Fruit fly (Drosophila melanogaster) whole organism, embryonic: ENCODE results near the gene CG8677.

ENCODE experiments used
- Atf6 ChIP-seq: fragments of 200-800 bp; sonication (Bioruptor generic); IDR thresholded peaks from 2 replicates; pipeline ENCODE4 v1.3.6; 2022; ENCODE audit warnings: missing biosample characterization, missing genetic modification characterization
- CG11085 ChIP-seq: fragments of 200-800 bp; sonication (Bioruptor generic); IDR thresholded peaks from 2 replicates; pipeline ENCODE4 v1.3.6; 2022; ENCODE audit warnings: missing biosample characterization, missing genetic modification characterization
- CG11696 ChIP-seq: fragments of 200-800 bp; sonication (Bioruptor generic); IDR thresholded peaks from 2 replicates; pipeline ENCODE4 v1.3.6; 2022; ENCODE audit warnings: missing biosample characterization, missing genetic modification characterization
- CG14965 ChIP-seq: fragments of 200-800 bp; sonication (Bioruptor generic); optimal IDR thresholded peaks from 2 replicates; lab custom pipeline; 2016; ENCODE audit warnings: missing biosample characterization, missing genetic modification characterization, borderline replicate concordance
- CG15479 ChIP-seq: fragments of 200-800 bp; sonication (Bioruptor generic); optimal IDR thresholded peaks from 3 replicates; lab custom pipeline; 2019; ENCODE audit warnings: missing biosample characterization, mild to moderate bottlenecking, missing genetic modification characterization, moderate library complexity
- CG15514 ChIP-seq: fragments of 200-800 bp; sonication (Bioruptor generic); optimal IDR thresholded peaks from 3 replicates; lab custom pipeline; 2017; ENCODE audit warnings: missing biosample characterization, missing genetic modification characterization, mild to moderate bottlenecking, moderate library complexity, missing genetic modification reagents
- CG18619 ChIP-seq: fragments of 200-800 bp; sonication (Bioruptor generic); optimal IDR thresholded peaks from 3 replicates; lab custom pipeline; 2017; ENCODE audit warnings: missing biosample characterization, mild to moderate bottlenecking, missing genetic modification characterization
- CG2712 ChIP-seq: fragments of 200-800 bp; optimal IDR thresholded peaks from 3 replicates; lab custom pipeline; 2019; ENCODE audit warnings: missing biosample characterization, mild to moderate bottlenecking, missing genetic modification characterization, moderate library complexity
- CG31441 ChIP-seq: fragments of 200-800 bp; sonication (Bioruptor generic); IDR thresholded peaks from 2 replicates; pipeline ENCODE4 v1.3.6; 2022; ENCODE audit warnings: missing biosample characterization, missing genetic modification characterization
- CG32767 ChIP-seq: fragments of 200-800 bp; sonication (Bioruptor generic); IDR thresholded peaks from 2 replicates; pipeline ENCODE4 v1.3.6; 2022; ENCODE audit warnings: missing biosample characterization, missing genetic modification characterization
- CG33557 ChIP-seq: fragments of 200-800 bp; sonication (Bioruptor generic); optimal IDR thresholded peaks from 2 replicates; lab custom pipeline; 2019; ENCODE audit warnings: missing biosample characterization, mild to moderate bottlenecking, missing genetic modification characterization, moderate library complexity
- CG34422 ChIP-seq: fragments of 200-800 bp; sonication (Bioruptor generic); IDR thresholded peaks from 3 replicates; pipeline ENCODE4 v1.3.6; 2022; ENCODE audit warnings: missing biosample characterization, missing genetic modification characterization
- CG6175 ChIP-seq: fragments of 200-800 bp; sonication (Bioruptor generic); IDR thresholded peaks from 3 replicates; pipeline ENCODE4 v1.3.6; 2022; ENCODE audit warnings: missing biosample characterization, missing genetic modification characterization
- CG6254 ChIP-seq: fragments of 200-800 bp; sonication (Bioruptor generic); optimal IDR thresholded peaks from 3 replicates; lab custom pipeline; 2017; ENCODE audit warnings: mild to moderate bottlenecking, missing biosample characterization, missing genetic modification reagents, missing genetic modification characterization
- CG6654 ChIP-seq: fragments of 200-800 bp; sonication (Bioruptor generic); optimal IDR thresholded peaks from 2 replicates; lab custom pipeline; 2017; ENCODE audit warnings: missing biosample characterization, mild to moderate bottlenecking, missing genetic modification characterization
- CG8388 ChIP-seq: fragments of 200-800 bp; sonication (Bioruptor generic); optimal IDR thresholded peaks from 2 replicates; lab custom pipeline; 2019; ENCODE audit warnings: missing biosample characterization, mild to moderate bottlenecking, missing genetic modification characterization, moderate library complexity
- CG8924 ChIP-seq: fragments of 200-800 bp; optimal IDR thresholded peaks from 3 replicates; lab custom pipeline; 2019; ENCODE audit warnings: missing biosample characterization, mild to moderate bottlenecking, missing genetic modification characterization, moderate library complexity
- CG9215 ChIP-seq: fragments of 200-800 bp; sonication (Bioruptor generic); IDR thresholded peaks from 2 replicates; pipeline ENCODE4 v1.3.6; 2022; ENCODE audit warnings: missing biosample characterization, missing genetic modification characterization
- CG9609 ChIP-seq: fragments of 200-800 bp; sonication (Bioruptor generic); optimal IDR thresholded peaks from 3 replicates; lab custom pipeline; 2016; ENCODE audit warnings: missing biosample characterization, missing genetic modification characterization
- CG9727 ChIP-seq: fragments of 200-800 bp; sonication (Bioruptor generic); optimal IDR thresholded peaks from 3 replicates; lab custom pipeline; 2017; ENCODE audit warnings: missing biosample characterization, mild to moderate bottlenecking, missing genetic modification characterization
- Deaf1 ChIP-seq: fragments of 200-800 bp; optimal IDR thresholded peaks from 3 replicates; lab custom pipeline; 2019; ENCODE audit warnings: missing biosample characterization, mild to moderate bottlenecking, missing genetic modification characterization, moderate library complexity
- Gsc ChIP-seq: fragments of 200-800 bp; sonication (Bioruptor generic); IDR thresholded peaks from 2 replicates; pipeline ENCODE4 v1.3.6; 2022; ENCODE audit warnings: missing biosample characterization, missing genetic modification characterization
- HLH4C ChIP-seq: fragments of 200-800 bp; sonication (Bioruptor generic); IDR thresholded peaks from 3 replicates; pipeline ENCODE4 v1.3.6; 2022; ENCODE audit warnings: missing biosample characterization, missing genetic modification characterization; ENCODE audit not compliant: partially characterized antibody
- HmgZ ChIP-seq: fragments of 200-800 bp; sonication (Bioruptor generic); optimal IDR thresholded peaks from 2 replicates; lab custom pipeline; 2018; ENCODE audit warnings: missing biosample characterization, mild to moderate bottlenecking, missing genetic modification characterization
- MESR4 ChIP-seq: fragments of 200-800 bp; sonication (Bioruptor generic); optimal IDR thresholded peaks from 2 replicates; lab custom pipeline; 2018; ENCODE audit warnings: missing biosample characterization, mild to moderate bottlenecking, missing genetic modification characterization, moderate library complexity
- Max ChIP-seq: fragments of 200-800 bp; sonication (Bioruptor generic); optimal IDR thresholded peaks from 2 replicates; lab custom pipeline; 2016; ENCODE audit warnings: missing biosample characterization, mild to moderate bottlenecking, missing genetic modification characterization
- Nf-YA ChIP-seq: fragments of 200-800 bp; sonication (Bioruptor generic); IDR thresholded peaks from 2 replicates; pipeline ENCODE4 v1.3.6; 2022; ENCODE audit warnings: missing biosample characterization, missing genetic modification characterization
- PHDP ChIP-seq: fragments of 200-800 bp; sonication (Bioruptor generic); optimal IDR thresholded peaks from 3 replicates; lab custom pipeline; 2018; ENCODE audit warnings: missing biosample characterization, mild to moderate bottlenecking, missing genetic modification characterization, moderate library complexity
- Side ChIP-seq: fragments of 200-800 bp; sonication (Bioruptor generic); optimal IDR thresholded peaks from 2 replicates; lab custom pipeline; 2016; ENCODE audit warnings: missing biosample characterization, missing genetic modification characterization
- Sox100B ChIP-seq: fragments of 200-800 bp; sonication (Bioruptor generic); optimal IDR thresholded peaks from 3 replicates; lab custom pipeline; 2018; ENCODE audit warnings: missing biosample characterization, mild to moderate bottlenecking, missing genetic modification characterization
- ato ChIP-seq: fragments of 200-800 bp; sonication (Bioruptor generic); IDR thresholded peaks from 2 replicates; pipeline ENCODE4 v1.3.6; 2022; ENCODE audit warnings: missing biosample characterization, missing genetic modification characterization; ENCODE audit not compliant: partially characterized antibody
- bbx ChIP-seq: fragments of 200-800 bp; sonication (Bioruptor generic); IDR thresholded peaks from 2 replicates; pipeline ENCODE4 v1.3.6; 2022; ENCODE audit warnings: missing biosample characterization, missing genetic modification characterization; ENCODE audit not compliant: partially characterized antibody
- cad ChIP-seq: fragments of >200 bp; optimal IDR thresholded peaks from 2 replicates; lab custom pipeline; 2017; ENCODE audit warnings: missing biosample characterization, missing genetic modification characterization
- cwo ChIP-seq: fragments of 200-800 bp; sonication (Bioruptor generic); optimal IDR thresholded peaks from 3 replicates; lab custom pipeline; 2017; ENCODE audit warnings: missing biosample characterization, missing genetic modification characterization, mild to moderate bottlenecking, moderate library complexity, missing genetic modification reagents
- esg ChIP-seq: fragments of 200-800 bp; sonication (Bioruptor generic); conservative IDR thresholded peaks from 2 replicates; pipeline ENCODE4 v1.3.6; 2022; ENCODE audit warnings: missing biosample characterization, missing genetic modification characterization
- eve ChIP-seq, 2 experiments: fragments of >200 bp; optimal IDR thresholded peaks; 2 replicates each; lab custom pipeline; 2017; ENCODE audit warnings: missing biosample characterization in 2 of 2, missing genetic modification characterization in 2 of 2
- fd96Cb ChIP-seq: fragments of 200-800 bp; sonication (Bioruptor generic); optimal IDR thresholded peaks from 2 replicates; lab custom pipeline; 2018; ENCODE audit warnings: missing biosample characterization, mild to moderate bottlenecking, missing genetic modification characterization, moderate library complexity
- gcm ChIP-seq: fragments of 200-800 bp; sonication (Bioruptor generic); optimal IDR thresholded peaks from 2 replicates; lab custom pipeline; 2019; ENCODE audit warnings: missing biosample characterization, mild to moderate bottlenecking, missing genetic modification characterization, moderate library complexity
- gcm2 ChIP-seq: fragments of 200-800 bp; sonication (Bioruptor generic); optimal IDR thresholded peaks from 2 replicates; lab custom pipeline; 2016; ENCODE audit warnings: missing biosample characterization, missing genetic modification characterization
- gfzf ChIP-seq: fragments of 200-800 bp; sonication (Bioruptor generic); optimal IDR thresholded peaks from 2 replicates; lab custom pipeline; 2016; ENCODE audit warnings: missing biosample characterization, mild to moderate bottlenecking, missing genetic modification characterization, moderate library complexity
- knrl ChIP-seq: fragments of 200-800 bp; sonication (Bioruptor generic); IDR thresholded peaks from 3 replicates; pipeline ENCODE4 v1.3.6; 2022; ENCODE audit warnings: missing biosample characterization, missing genetic modification characterization; ENCODE audit not compliant: partially characterized antibody
- lbe ChIP-seq: fragments of 200-800 bp; sonication (Bioruptor generic); optimal IDR thresholded peaks from 2 replicates; lab custom pipeline; 2016; ENCODE audit warnings: missing biosample characterization, mild to moderate bottlenecking, missing genetic modification characterization
- lmd ChIP-seq: fragments of 200-800 bp; sonication (Bioruptor generic); IDR thresholded peaks from 2 replicates; pipeline ENCODE4 v1.3.6; 2022; ENCODE audit warnings: missing biosample characterization, missing genetic modification characterization
- mirr ChIP-seq: fragments of 200-800 bp; sonication (Bioruptor generic); optimal IDR thresholded peaks from 3 replicates; lab custom pipeline; 2018; ENCODE audit warnings: missing biosample characterization, mild to moderate bottlenecking, missing genetic modification characterization
- pros ChIP-seq: fragments of 200-800 bp; sonication (Bioruptor generic); optimal IDR thresholded peaks from 3 replicates; lab custom pipeline; 2019; ENCODE audit warnings: missing biosample characterization, mild to moderate bottlenecking, missing genetic modification characterization, moderate library complexity
- sob ChIP-seq: fragments of 200-800 bp; sonication (Bioruptor generic); IDR thresholded peaks from 2 replicates; pipeline ENCODE4 v1.3.6; 2022; ENCODE audit warnings: missing biosample characterization, missing genetic modification characterization
- tgo ChIP-seq: fragments of 200-800 bp; sonication (Bioruptor generic); IDR thresholded peaks from 3 replicates; pipeline ENCODE4 v1.3.6; 2022; ENCODE audit warnings: missing biosample characterization, missing genetic modification characterization
- tna ChIP-seq: fragments of 200-800 bp; sonication (Bioruptor generic); IDR thresholded peaks from 2 replicates; pipeline ENCODE4 v1.3.6; 2022; ENCODE audit warnings: missing biosample characterization, missing genetic modification characterization; ENCODE audit not compliant: partially characterized antibody
- trh ChIP-seq: fragments of 200-800 bp; sonication (Bioruptor generic); optimal IDR thresholded peaks from 2 replicates; lab custom pipeline; 2016; ENCODE audit warnings: missing biosample characterization, missing genetic modification characterization
- twi ChIP-seq: fragments of 200-800 bp; optimal IDR thresholded peaks from 2 replicates; lab custom pipeline; 2019; ENCODE audit warnings: missing biosample characterization, mild to moderate bottlenecking, missing genetic modification characterization, moderate library complexity
- usp ChIP-seq: fragments of >200 bp; optimal IDR thresholded peaks from 2 replicates; lab custom pipeline; 2017; ENCODE audit warnings: missing biosample characterization, missing genetic modification characterization

Gene CG8677

DNA sequence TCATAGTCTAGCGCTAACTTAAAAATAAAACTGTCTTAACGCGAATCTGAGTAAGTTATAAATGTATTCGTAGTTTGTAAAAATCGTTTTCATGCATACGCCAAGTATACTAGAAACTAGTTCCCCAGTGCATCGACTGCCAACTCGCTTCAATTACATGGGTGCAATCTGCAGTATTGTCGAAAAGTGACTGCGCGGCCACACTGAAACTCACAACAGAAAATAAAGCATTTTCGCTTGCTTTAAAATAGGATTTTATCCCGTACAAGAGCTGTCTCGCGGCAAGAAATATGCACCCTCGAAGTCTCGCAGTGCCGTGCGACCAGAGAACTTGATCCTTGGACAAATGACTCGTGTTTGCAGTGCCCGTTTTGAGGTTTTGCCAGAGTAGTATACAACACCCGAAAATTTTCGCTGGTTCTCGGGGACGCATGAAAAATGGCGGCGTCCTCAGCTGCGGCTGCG is at the start of gene CG8677 (continued):
- TF ChIP-seq gcm2: no peak
- TF ChIP-seq MESR4 (GFP tag; lab: Kevin White, UChicago): peak; percentile 93
- no peak for TF ChIP-seq Side
- no peak for TF ChIP-seq Max
- no peak for TF ChIP-seq ato
- TF ChIP-seq lbe: no peak
- peak; percentile 98 for TF ChIP-seq CG15514 (GFP tag; lab: Kevin White, UChicago)
- no peak for TF ChIP-seq CG31441 (GFP tag; lab: Robert Waterston, UW)
- TF ChIP-seq knrl (GFP tag; lab: Robert Waterston, UW): peak; percentile 17; the same call in 1 of the 3 replicates
- TF ChIP-seq bbx: no peak
- TF ChIP-seq trh (GFP tag; lab: Kevin White, UChicago): no peak
- no peak for TF ChIP-seq CG6175 (GFP tag; lab: Robert Waterston, UW)
- TF ChIP-seq CG34422 (GFP tag; lab: Robert Waterston, UW): peak; percentile 65; the same call in 2 of the 3 replicates
- TF ChIP-seq sob (GFP tag; lab: Robert Waterston, UW): no peak
- no peak for TF ChIP-seq CG8388
- 0 out of 2 replicates have a peak, but pooled peaks have one; percentile 19 for TF ChIP-seq tna (GFP tag; lab: Robert Waterston, UW)
- TF ChIP-seq CG9215: no peak
- TF ChIP-seq PHDP (tag; lab: Kevin White, UChicago): no peak
- TF ChIP-seq eve (GFP tag; optimal IDR thresholded peaks at IDR 0.05; lab: Kevin White, UChicago): no peak
- no peak for TF ChIP-seq CG9609
- no peak for TF ChIP-seq fd96Cb (tag; lab: Kevin White, UChicago)
- TF ChIP-seq CG6254 (GFP tag; lab: Kevin White, UChicago): no peak
- TF ChIP-seq cad (GFP tag; lab: Kevin White, UChicago): no peak
- TF ChIP-seq gcm (GFP tag; lab: Kevin White, UChicago): no peak
- TF ChIP-seq lmd (GFP tag; lab: Robert Waterston, UW): no peak
- TF ChIP-seq esg: no peak
- TF ChIP-seq CG14965 (GFP tag; lab: Kevin White, UChicago): no peak
- TF ChIP-seq twi (tag; lab: Kevin White, UChicago): no peak
- no peak for TF ChIP-seq CG9727 (GFP tag; lab: Kevin White, UChicago)
- TF ChIP-seq CG6654: no peak
- TF ChIP-seq CG11085 (GFP tag; lab: Robert Waterston, UW): no peak
- no peak for TF ChIP-seq CG15479 (GFP tag; lab: Kevin White, UChicago)
- no peak for TF ChIP-seq Nf-YA
- TF ChIP-seq usp (GFP tag; lab: Kevin White, UChicago): no peak
- peak; percentile 92 for TF ChIP-seq gfzf (GFP tag; lab: Kevin White, UChicago)
- no peak for TF ChIP-seq Sox100B (GFP tag; lab: Kevin White, UChicago)
- TF ChIP-seq cwo: no peak
- TF ChIP-seq mirr (GFP tag; lab: Kevin White, UChicago): no peak
- TF ChIP-seq HLH4C (GFP tag; lab: Robert Waterston, UW): peak; percentile 42; the same call in 1 of the 3 replicates
- no peak for TF ChIP-seq CG18619
- TF ChIP-seq CG11696: no peak
- TF ChIP-seq CG32767 (GFP tag; lab: Robert Waterston, UW): peak; percentile 39
- no peak for TF ChIP-seq Deaf1 (tag; lab: Kevin White, UChicago)
- no peak for TF ChIP-seq Atf6 (GFP tag; lab: Robert Waterston, UW)
- no peak for TF ChIP-seq Gsc
- TF ChIP-seq pros (GFP tag; lab: Kevin White, UChicago): no peak
- no peak for TF ChIP-seq CG8924 (tag; lab: Kevin White, UChicago)
- TF ChIP-seq CG33557 (GFP tag; lab: Kevin White, UChicago): no peak
- TF ChIP-seq HmgZ: peak; percentile 57
- TF ChIP-seq tgo: no peak
- TF ChIP-seq CG2712 (tag; lab: Kevin White, UChicago): no peak
